Worm (Caenorhabditis elegans): ENCODE data around the gene C56E6.2.

DNA sequence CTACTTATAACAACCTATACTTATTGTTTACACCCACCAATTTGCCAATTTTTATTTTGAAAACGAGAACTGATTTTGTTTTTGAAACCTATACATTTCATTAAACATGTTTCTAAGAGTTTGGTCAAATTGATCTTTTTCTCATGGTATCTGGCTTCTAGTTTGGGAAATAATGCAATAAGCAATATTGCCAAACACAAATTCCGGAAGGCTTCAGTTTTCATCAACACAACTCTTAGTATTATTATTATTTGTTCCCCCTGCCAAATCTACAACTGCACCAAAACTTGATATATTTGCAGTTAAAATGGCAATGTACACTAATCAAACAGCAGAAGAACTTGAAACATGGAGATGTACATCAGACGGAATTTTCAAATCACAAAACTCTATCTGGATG is 44.0 kb downstream of the C56E6.2 start, which contains the start of gene sra-27:
- TF ChIP-seq dao-5 (tag; optimal IDR thresholded peaks at IDR 0.05) (no peak), him-1 (tag; optimal IDR thresholded peaks at IDR 0.05) (no peak)
